Fruit fly (Drosophila melanogaster): Measurements from ENCODE around the gene ovm.
A peak's percentile ranks its signal among the peaks of the same experiment; 100 is the strongest.

- TF ChIP-seq CG8478 (optimal IDR thresholded peaks at IDR 0.05) = no peak
- TF ChIP-seq CTCF (optimal IDR thresholded peaks at IDR 0.05) = peak in 1 of 2 experiments; percentile 35
These were observed 2.7 kb downstream of the ovm start for dm6 chr2L:138063-138462.

Measured in S2 (cell line).